Worm (Caenorhabditis elegans) whole organism, L3 larva: ENCODE results near the gene Y57G11C.42.

Experiments used
- egl-27 ChIP-seq: sonication (generic microtip); optimal IDR thresholded peaks from 4 replicates; lab custom pipeline; 2017; ENCODE audit warnings: missing biosample characterization, missing genetic modification reagents, missing genetic modification characterization
- elt-2 ChIP-seq: sonication (generic microtip); optimal IDR thresholded peaks from 2 replicates; lab custom pipeline; 2016; ENCODE audit warnings: missing genetic modification reagents, mild to moderate bottlenecking, missing genetic modification characterization, missing compliant biosample characterization
- jun-1 ChIP-seq: fragments of 150-350 bp; optimal IDR thresholded peaks from 2 replicates; lab custom pipeline; 2014; ENCODE audit warnings: missing biosample characterization, missing genetic modification reagents, missing genetic modification characterization
- nfya-1 ChIP-seq: sonication (generic microtip); optimal IDR thresholded peaks from 2 replicates; lab custom pipeline; 2017; ENCODE audit warnings: missing genetic modification characterization, mild to moderate bottlenecking, missing compliant biosample characterization, antibody characterized with exemption, moderate library complexity; ENCODE audit not compliant: insufficient read depth
- pha-4 ChIP-seq: fragments of 150-350 bp; optimal IDR thresholded peaks from 2 replicates; lab custom pipeline; 2014; ENCODE audit warnings: missing biosample characterization, missing genetic modification reagents, missing genetic modification characterization

DNA sequence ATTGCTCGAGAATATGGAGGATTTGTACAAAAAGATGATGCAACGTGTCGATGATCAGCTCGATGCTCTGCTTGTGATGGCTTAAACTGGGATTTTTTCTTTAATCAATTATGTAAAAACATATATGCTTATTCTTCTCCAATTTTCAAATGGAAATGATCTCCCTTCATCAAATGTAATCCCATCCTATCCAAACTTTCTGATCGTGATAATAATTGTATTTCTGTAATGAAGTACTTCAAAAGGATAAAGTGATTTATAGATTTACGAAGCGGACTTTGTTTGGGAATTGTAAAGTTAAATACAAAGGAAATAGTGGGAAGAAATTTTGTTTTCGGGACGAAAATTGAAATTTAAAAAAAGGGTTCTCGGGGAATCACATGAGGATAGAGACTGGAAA, 62.3 kb downstream of the Y57G11C.42 start:
- TF ChIP-seq pha-4 (tag; lab: Kevin White, UChicago): peak; percentile 16
- TF ChIP-seq nfya-1 (tag; lab: Kevin White, UChicago): no peak
- peak; percentile 23 for TF ChIP-seq elt-2 (tag; lab: Kevin White, UChicago)
- TF ChIP-seq egl-27: no peak
- no peak for TF ChIP-seq jun-1 (tag; lab: Kevin White, UChicago)
